Worm (Caenorhabditis elegans) whole organism, L3 larva: ENCODE results near the gene cdc-14.
A peak's percentile ranks its signal among the peaks of the same experiment; 100 is the strongest.

Experiments used
- ZK546.5 ChIP-seq: sonication (generic microtip); optimal IDR thresholded peaks from 2 replicates; lab custom pipeline; 2017; ENCODE audit warnings: missing biosample characterization, missing genetic modification characterization
- aly-2 ChIP-seq: fragments of 150-350 bp; optimal IDR thresholded peaks from 2 replicates; lab custom pipeline; 2014; ENCODE audit warnings: missing biosample characterization, missing genetic modification characterization
- ama-1 ChIP-seq: fragments of 150-350 bp; optimal IDR thresholded peaks from 2 replicates; lab custom pipeline; 2018
- ceh-16 ChIP-seq: sonication (generic microtip); optimal IDR thresholded peaks from 2 replicates; lab custom pipeline; 2017; ENCODE audit warnings: missing biosample characterization, missing genetic modification characterization
- ceh-28 ChIP-seq: fragments of 150-350 bp; optimal IDR thresholded peaks from 2 replicates; lab custom pipeline; 2014; ENCODE audit warnings: missing biosample characterization, missing genetic modification reagents, missing genetic modification characterization
- ceh-82 ChIP-seq: fragments of 150-350 bp; optimal IDR thresholded peaks from 2 replicates; lab custom pipeline; 2014; ENCODE audit warnings: missing biosample characterization, missing genetic modification characterization
- ceh-9 ChIP-seq: sonication (generic microtip); optimal IDR thresholded peaks from 2 replicates; lab custom pipeline; 2018; ENCODE audit warnings: missing biosample characterization, missing genetic modification characterization
- daf-12 ChIP-seq: fragments of 150-350 bp; optimal IDR thresholded peaks from 2 replicates; lab custom pipeline; 2014; ENCODE audit warnings: missing biosample characterization, missing genetic modification reagents, missing genetic modification characterization
- egl-27 ChIP-seq: sonication (generic microtip); optimal IDR thresholded peaks from 4 replicates; lab custom pipeline; 2017; ENCODE audit warnings: missing biosample characterization, missing genetic modification reagents, missing genetic modification characterization
- egl-5 ChIP-seq: fragments of 150-350 bp; optimal IDR thresholded peaks from 2 replicates; lab custom pipeline; 2017; ENCODE audit warnings: missing biosample characterization, missing genetic modification reagents, missing genetic modification characterization, inconsistent platforms
- elt-1 ChIP-seq: fragments of 150-350 bp; optimal IDR thresholded peaks from 2 replicates; lab custom pipeline; 2014; ENCODE audit warnings: missing biosample characterization, missing genetic modification characterization
- elt-2 ChIP-seq: sonication (generic microtip); optimal IDR thresholded peaks from 2 replicates; lab custom pipeline; 2016; ENCODE audit warnings: missing genetic modification reagents, mild to moderate bottlenecking, missing genetic modification characterization, missing compliant biosample characterization
- eor-1 ChIP-seq, 2 experiments: fragments of 150-350 bp; optimal IDR thresholded peaks; 2 replicates each; lab custom pipeline; 2014 to 2018; ENCODE audit warnings: missing biosample characterization in 2 of 2, missing genetic modification characterization in 2 of 2
- fkh-10 ChIP-seq: sonication (generic microtip); optimal IDR thresholded peaks from 2 replicates; lab custom pipeline; 2017; ENCODE audit warnings: missing biosample characterization, missing genetic modification reagents, missing genetic modification characterization
- fkh-2 ChIP-seq: fragments of 150-350 bp; optimal IDR thresholded peaks from 2 replicates; lab custom pipeline; 2014; ENCODE audit warnings: missing biosample characterization, missing genetic modification reagents, missing genetic modification characterization
- fos-1 ChIP-seq: fragments of 150-350 bp; optimal IDR thresholded peaks from 2 replicates; lab custom pipeline; 2014; ENCODE audit warnings: missing biosample characterization, missing genetic modification characterization
- hmg-11 ChIP-seq: sonication (generic microtip); optimal IDR thresholded peaks from 2 replicates; lab custom pipeline; 2016; ENCODE audit warnings: missing genetic modification characterization, missing compliant biosample characterization
- jun-1 ChIP-seq: fragments of 150-350 bp; optimal IDR thresholded peaks from 2 replicates; lab custom pipeline; 2014; ENCODE audit warnings: missing biosample characterization, missing genetic modification reagents, missing genetic modification characterization
- lin-15B ChIP-seq: fragments of 150-350 bp; optimal IDR thresholded peaks from 2 replicates; lab custom pipeline; 2014; ENCODE audit warnings: missing biosample characterization, missing genetic modification characterization
- lin-39 ChIP-seq: fragments of 150-350 bp; optimal IDR thresholded peaks from 2 replicates; lab custom pipeline; 2018; ENCODE audit warnings: missing biosample characterization, missing genetic modification reagents, missing genetic modification characterization
- lsy-12 ChIP-seq: sonication (generic microtip); optimal IDR thresholded peaks from 2 replicates; lab custom pipeline; 2016; ENCODE audit warnings: mild to moderate bottlenecking, missing genetic modification characterization, missing compliant biosample characterization
- mdl-1 ChIP-seq: fragments of 150-350 bp; optimal IDR thresholded peaks from 2 replicates; lab custom pipeline; 2014; ENCODE audit warnings: missing biosample characterization, missing genetic modification characterization
- mml-1 ChIP-seq: fragments of 150-350 bp; sonication (generic microtip); optimal IDR thresholded peaks from 3 replicates; lab custom pipeline; 2014; ENCODE audit warnings: missing biosample characterization, missing genetic modification characterization
- nfya-1 ChIP-seq: sonication (generic microtip); optimal IDR thresholded peaks from 2 replicates; lab custom pipeline; 2017; ENCODE audit warnings: missing genetic modification characterization, mild to moderate bottlenecking, missing compliant biosample characterization, antibody characterized with exemption, moderate library complexity; ENCODE audit not compliant: insufficient read depth
- nhr-23 ChIP-seq: fragments of 150-350 bp; optimal IDR thresholded peaks from 2 replicates; lab custom pipeline; 2014; ENCODE audit warnings: missing biosample characterization, missing genetic modification reagents, missing genetic modification characterization
- nhr-25 ChIP-seq: sonication (generic microtip); optimal IDR thresholded peaks from 2 replicates; lab custom pipeline; 2017; ENCODE audit warnings: missing biosample characterization, missing genetic modification characterization
- nhr-43 ChIP-seq: sonication (generic microtip); optimal IDR thresholded peaks from 2 replicates; lab custom pipeline; 2016; ENCODE audit warnings: mild to moderate bottlenecking, missing genetic modification characterization, missing compliant biosample characterization; ENCODE audit not compliant: poor library complexity, severe bottlenecking
- nhr-67 ChIP-seq: fragments of 150-350 bp; optimal IDR thresholded peaks from 2 replicates; lab custom pipeline; 2014; ENCODE audit warnings: missing biosample characterization, missing genetic modification characterization
- nhr-77 ChIP-seq: fragments of 150-350 bp; optimal IDR thresholded peaks from 2 replicates; lab custom pipeline; 2014; ENCODE audit warnings: missing biosample characterization, missing genetic modification characterization
- pha-4 ChIP-seq: fragments of 150-350 bp; optimal IDR thresholded peaks from 2 replicates; lab custom pipeline; 2014; ENCODE audit warnings: missing biosample characterization, missing genetic modification reagents, missing genetic modification characterization
- pqm-1 ChIP-seq: fragments of 150-350 bp; optimal IDR thresholded peaks from 2 replicates; lab custom pipeline; 2017; ENCODE audit warnings: missing biosample characterization, missing genetic modification characterization, inconsistent platforms
- sea-2 ChIP-seq: fragments of 150-350 bp; sonication (generic microtip); optimal IDR thresholded peaks from 4 replicates; lab custom pipeline; 2014; ENCODE audit warnings: missing biosample characterization, missing genetic modification reagents, missing genetic modification characterization
- skn-1 ChIP-seq: fragments of 150-350 bp; optimal IDR thresholded peaks from 2 replicates; lab custom pipeline; 2014; ENCODE audit warnings: missing biosample characterization, missing genetic modification characterization
- snpc-4 ChIP-seq: fragments of 150-350 bp; optimal IDR thresholded peaks from 2 replicates; lab custom pipeline; 2014; ENCODE audit warnings: missing biosample characterization, missing genetic modification characterization
- unc-62 ChIP-seq: fragments of 150-350 bp; sonication (generic microtip); optimal IDR thresholded peaks from 4 replicates; lab custom pipeline; 2014; ENCODE audit warnings: missing biosample characterization, missing genetic modification reagents, missing genetic modification characterization
- zag-1 ChIP-seq: fragments of 150-350 bp; optimal IDR thresholded peaks from 2 replicates; lab custom pipeline; 2014; ENCODE audit warnings: missing biosample characterization, missing genetic modification characterization
- ztf-11 ChIP-seq: fragments of 150-350 bp; optimal IDR thresholded peaks from 2 replicates; lab custom pipeline; 2014; ENCODE audit warnings: missing biosample characterization, missing genetic modification characterization
- ztf-4 ChIP-seq: fragments of 150-350 bp; optimal IDR thresholded peaks from 2 replicates; lab custom pipeline; 2014; ENCODE audit warnings: missing biosample characterization, missing genetic modification characterization

cdc-14 gene

ce11 chrII:5549746-5550145 is 43.5 kb downstream of the cdc-14 start, which contains the start of gene C17C3.6:
C17C3.6 (plus strand) TSS chrII:5550046.
- no peak for TF ChIP-seq sea-2 (GFP tag; lab: Kevin White, UChicago)
- TF ChIP-seq nhr-43 (tag; lab: Kevin White, UChicago), result no peak
- TF ChIP-seq ZK546.5 (tag; lab: Kevin White, UChicago), result no peak
- no peak for TF ChIP-seq ceh-28 (tag; lab: Kevin White, UChicago)
- TF ChIP-seq nhr-25 (tag; lab: Kevin White, UChicago), result no peak
- TF ChIP-seq fkh-2 (tag; lab: Kevin White, UChicago), result no peak
- TF ChIP-seq daf-12, result no peak
- TF ChIP-seq nhr-67 (tag; lab: Kevin White, UChicago), result no peak

- TF ChIP-seq snpc-4 (tag; lab: Kevin White, UChicago), result no peak
- peak; percentile 18 for TF ChIP-seq nhr-43 (tag; lab: Kevin White, UChicago)
- TF ChIP-seq nfya-1 (tag; lab: Kevin White, UChicago), result peak; percentile 35
- TF ChIP-seq, all 47 proteins: peak for 2
Measured at ce11 chrII:5547442-5547894, 45.8 kb downstream of the cdc-14 start, which contains the start of gene acdh-2. acdh-2 (minus strand) TSS chrII:5547492.

DNA sequence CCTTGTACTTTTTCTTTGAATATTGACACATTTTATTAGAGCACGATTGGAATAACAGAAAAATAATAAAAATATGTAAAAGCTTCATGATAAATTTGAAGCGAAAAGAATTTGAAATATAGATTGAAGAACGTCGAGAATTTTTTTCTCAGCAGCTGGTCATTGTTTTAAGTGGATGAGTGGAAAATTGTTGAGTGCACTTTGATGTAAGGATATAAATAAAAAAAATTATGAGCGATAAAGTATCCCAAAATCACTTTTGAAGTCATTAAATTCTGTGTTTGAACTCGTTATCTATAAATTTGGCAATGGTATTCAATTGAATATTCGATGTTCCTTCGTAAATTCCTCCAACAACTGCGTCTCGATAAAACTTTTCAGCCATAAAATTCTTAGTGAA is 48.5 kb downstream of the cdc-14 start, which contains the start of gene ins-13:
ins-13 (minus strand) TSS at position 101 of the 400 bp plus-strand sequence.
- TF ChIP-seq aly-2 (no peak), unc-62 (GFP tag; lab: Kevin White, UChicago) (no peak)

DNA sequence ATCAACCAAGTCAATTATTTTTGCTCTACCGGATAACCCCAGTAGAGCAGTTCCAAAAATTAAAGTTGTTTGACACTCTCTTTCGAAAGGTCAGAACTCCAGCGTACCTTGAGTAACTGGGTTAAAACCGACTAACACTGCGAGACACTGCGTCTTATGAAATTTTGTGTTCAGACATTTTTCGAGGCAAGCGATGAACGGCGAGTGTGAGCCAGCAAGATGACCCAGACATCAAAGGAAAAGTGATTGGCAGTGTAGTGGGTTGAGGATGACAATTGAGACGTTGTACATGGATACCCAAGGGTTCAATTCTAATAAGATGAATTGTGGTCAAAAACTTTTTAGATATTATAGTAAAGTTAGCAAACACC is 49.1 kb downstream of the cdc-14 start:
- TF ChIP-seq zag-1 (no peak), ceh-82 (no peak), nhr-25 (tag; lab: Kevin White, UChicago) (peak; percentile 60), egl-5 (tag; lab: Kevin White, UChicago) (peak; percentile 60), pha-4 (tag; lab: Kevin White, UChicago) (peak; percentile 81), ceh-16 (no peak), ceh-9 (tag; lab: Kevin White, UChicago) (no peak), fkh-2 (tag; lab: Kevin White, UChicago) (no peak), fos-1 (tag; lab: Kevin White, UChicago) (no peak), skn-1 (tag; lab: Kevin White, UChicago) (peak; percentile 57), unc-62 (GFP tag; lab: Kevin White, UChicago) (peak; percentile 51), ama-1 (peak; percentile 99), ZK546.5 (tag; lab: Kevin White, UChicago) (no peak), aly-2 (no peak), ceh-28 (tag; lab: Kevin White, UChicago) (peak; percentile 58), nfya-1 (tag; lab: Kevin White, UChicago) (peak; percentile 80), jun-1 (tag; lab: Kevin White, UChicago) (peak; percentile 41), lin-39 (peak; percentile 72), nhr-77 (tag; lab: Kevin White, UChicago) (no peak), snpc-4 (tag; lab: Kevin White, UChicago) (peak; percentile 99), nhr-23 (peak; percentile 55), egl-27 (tag; lab: Kevin White, UChicago) (no peak), lsy-12 (tag; lab: Kevin White, UChicago) (no peak), pqm-1 (tag; lab: Kevin White, UChicago) (peak; percentile 31), nhr-43 (tag; lab: Kevin White, UChicago) (peak; percentile 63), eor-1 (tag; optimal IDR thresholded peaks at IDR 0.05; lab: Kevin White, UChicago) (no peak), lin-15B (peak; percentile 26), elt-2 (tag; lab: Kevin White, UChicago) (peak; percentile 84), fkh-10 (GFP tag; lab: Kevin White, UChicago) (no peak)

DNA sequence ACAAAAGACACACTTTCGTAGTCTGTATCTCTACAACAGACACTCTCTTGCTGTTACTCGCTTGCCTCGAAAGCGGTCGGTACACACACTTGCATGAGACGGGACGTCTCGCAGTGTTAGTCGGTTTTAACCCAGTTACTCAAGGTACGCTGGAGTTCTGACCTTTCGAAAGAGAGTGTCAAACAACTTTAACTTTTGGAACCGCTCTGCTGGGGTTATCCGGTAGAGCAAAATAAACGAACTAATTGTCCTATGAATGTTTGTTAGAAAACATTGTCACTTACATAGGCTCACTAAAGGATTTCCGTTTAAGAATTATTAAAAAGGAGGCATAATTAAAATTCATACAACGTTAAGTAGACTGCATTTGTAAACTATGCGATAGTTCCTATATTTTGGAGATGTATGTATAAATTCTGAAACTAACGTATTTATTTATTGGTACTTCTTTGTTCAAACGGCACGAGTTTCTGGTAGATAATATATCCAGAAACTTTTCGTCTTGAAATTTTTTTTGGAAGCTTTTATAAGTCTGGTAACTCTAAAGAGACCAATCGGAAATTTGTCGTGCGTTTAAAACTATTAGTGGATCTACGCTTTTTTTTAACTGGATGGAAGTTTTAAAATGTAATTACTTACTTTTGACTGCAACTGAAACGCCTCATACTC is 49.6 kb downstream of the cdc-14 start:
- peak; percentile 54 for TF ChIP-seq elt-1
- TF ChIP-seq pqm-1 (tag; lab: Kevin White, UChicago), result peak; percentile 94
- no peak for TF ChIP-seq mml-1 (tag; lab: Kevin White, UChicago)
- peak; percentile 90 for TF ChIP-seq fos-1 (tag; lab: Kevin White, UChicago)
- TF ChIP-seq snpc-4 (tag; lab: Kevin White, UChicago), result peak; percentile 100
- peak; percentile 99 for TF ChIP-seq nhr-23
- peak; percentile 53 for TF ChIP-seq nhr-67 (tag; lab: Kevin White, UChicago)
- TF ChIP-seq aly-2, result peak; percentile 88
- peak; percentile 96 for TF ChIP-seq egl-5 (tag; lab: Kevin White, UChicago)
- TF ChIP-seq fkh-2 (tag; lab: Kevin White, UChicago), result peak; percentile 95
- peak; percentile 91 for TF ChIP-seq ztf-4 (tag; lab: Kevin White, UChicago)
- peak; percentile 29 for TF ChIP-seq mdl-1 (tag; lab: Kevin White, UChicago)
- peak; percentile 94 for TF ChIP-seq ceh-28 (tag; lab: Kevin White, UChicago)
- TF ChIP-seq ceh-82, result peak; percentile 95
- TF ChIP-seq ceh-16, result peak; percentile 80
- TF ChIP-seq daf-12, result peak; percentile 67
- TF ChIP-seq nhr-77 (tag; lab: Kevin White, UChicago), result peak; percentile 93
- peak; percentile 61 for TF ChIP-seq ztf-11 (tag; lab: Kevin White, UChicago)
- TF ChIP-seq jun-1 (tag; lab: Kevin White, UChicago), result peak; percentile 98
- TF ChIP-seq pha-4 (tag; lab: Kevin White, UChicago), result peak; percentile 99
- TF ChIP-seq elt-2 (tag; lab: Kevin White, UChicago), result peak; percentile 97
- TF ChIP-seq nfya-1 (tag; lab: Kevin White, UChicago), result peak; percentile 97
- TF ChIP-seq hmg-11 (tag; lab: Kevin White, UChicago), result peak; percentile 98
- peak; percentile 44 for TF ChIP-seq ZK546.5 (tag; lab: Kevin White, UChicago)
- peak; percentile 97 for TF ChIP-seq lin-39
- peak in 1 of 2 experiments; percentile 71 for TF ChIP-seq eor-1 (tag; optimal IDR thresholded peaks at IDR 0.05; lab: Kevin White, UChicago)
- peak; percentile 85 for TF ChIP-seq lin-15B
- peak; percentile 95 for TF ChIP-seq skn-1 (tag; lab: Kevin White, UChicago)
